Worm (Caenorhabditis elegans) whole organism, L4/young adult: Measurements from ENCODE around the gene rps-14.

Source experiments
- W03F9.2 ChIP-seq: fragments of 150-350 bp; optimal IDR thresholded peaks from 2 replicates; lab custom pipeline; 2014; ENCODE audit warnings: missing biosample characterization, missing genetic modification characterization
- dao-5 ChIP-seq: sonication (generic microtip); optimal IDR thresholded peaks from 2 replicates; lab custom pipeline; 2016; ENCODE audit warnings: missing genotype, missing genetic modification characterization, moderate library complexity, missing compliant biosample characterization
- him-1 ChIP-seq: sonication (generic microtip); optimal IDR thresholded peaks from 2 replicates; lab custom pipeline; 2016; ENCODE audit warnings: missing genotype, missing genetic modification reagents, missing genetic modification characterization, missing compliant biosample characterization

Gene rps-14

DNA sequence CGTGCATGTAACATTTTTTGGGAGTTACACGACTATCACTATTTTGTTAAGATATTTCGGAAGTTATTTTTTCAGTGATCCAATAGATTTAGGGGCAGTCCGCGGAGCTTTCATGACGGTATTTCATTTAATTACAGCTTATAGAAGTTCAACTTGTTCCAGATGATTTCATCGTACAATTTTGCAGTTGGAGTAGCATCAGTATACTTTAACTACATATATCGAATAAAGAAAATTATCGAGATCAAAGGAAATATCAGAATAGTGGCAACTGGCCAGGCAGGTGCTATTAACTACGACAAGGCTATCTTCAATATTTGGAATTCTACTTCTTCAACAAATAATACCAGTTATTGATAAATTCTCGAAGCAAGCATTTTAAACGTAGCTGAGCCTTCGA lies 891 bp downstream of the rps-14 start:
- TF ChIP-seq W03F9.2 (tag; lab: Kevin White, UChicago) = no peak
- TF ChIP-seq him-1 (tag; lab: Kevin White, UChicago) = no peak
- no peak for TF ChIP-seq dao-5 (tag; lab: Kevin White, UChicago)

DNA sequence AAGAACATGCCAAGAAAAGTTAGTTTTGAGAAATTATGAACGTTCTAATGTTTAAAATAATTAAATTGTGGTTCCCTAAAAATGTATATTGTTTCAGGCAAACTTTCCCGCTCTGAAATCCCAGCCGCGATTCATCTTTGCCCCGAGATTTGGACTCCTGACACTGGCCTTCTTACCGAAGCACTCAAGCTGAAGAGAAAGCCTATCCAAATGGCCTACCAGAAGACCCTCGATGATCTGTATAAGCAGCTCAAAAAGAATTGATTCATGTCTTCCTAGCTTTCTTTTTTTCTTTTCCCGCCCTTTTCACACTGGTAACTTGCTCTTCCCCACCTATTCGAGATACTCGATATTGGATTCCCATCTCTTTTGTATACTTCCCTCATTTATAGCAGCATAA lies 9.3 kb downstream of the rps-14 start:
- TF ChIP-seq him-1 (tag; lab: Kevin White, UChicago) (no peak), dao-5 (tag; lab: Kevin White, UChicago) (no peak), W03F9.2 (tag; lab: Kevin White, UChicago) (no peak)

DNA sequence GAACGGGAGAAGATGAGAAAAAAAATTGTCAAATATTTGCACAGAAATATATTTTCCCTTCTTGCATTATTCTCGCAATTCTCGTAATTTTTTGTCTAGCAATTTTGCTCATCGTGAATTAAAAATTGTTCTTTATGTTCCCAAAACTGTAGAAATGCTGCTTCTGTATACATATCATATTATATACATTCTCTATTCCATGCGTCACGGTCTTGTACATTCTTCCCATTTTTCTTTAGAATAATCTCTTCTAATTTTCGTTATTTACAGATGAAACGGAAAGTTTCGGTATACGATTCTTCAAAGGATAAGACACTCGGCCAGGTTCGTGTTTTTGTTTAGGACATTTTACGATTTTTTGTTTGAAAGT lies 11.8 kb downstream of the rps-14 start, which contains the start of gene acs-4:
Gene acs-4, plus strand, starts transcription at position 271 of the 370 bp plus-strand sequence.
- no peak for TF ChIP-seq him-1 (tag; lab: Kevin White, UChicago)
- no peak for TF ChIP-seq dao-5 (tag; lab: Kevin White, UChicago)
- TF ChIP-seq W03F9.2 (tag; lab: Kevin White, UChicago) = no peak

DNA sequence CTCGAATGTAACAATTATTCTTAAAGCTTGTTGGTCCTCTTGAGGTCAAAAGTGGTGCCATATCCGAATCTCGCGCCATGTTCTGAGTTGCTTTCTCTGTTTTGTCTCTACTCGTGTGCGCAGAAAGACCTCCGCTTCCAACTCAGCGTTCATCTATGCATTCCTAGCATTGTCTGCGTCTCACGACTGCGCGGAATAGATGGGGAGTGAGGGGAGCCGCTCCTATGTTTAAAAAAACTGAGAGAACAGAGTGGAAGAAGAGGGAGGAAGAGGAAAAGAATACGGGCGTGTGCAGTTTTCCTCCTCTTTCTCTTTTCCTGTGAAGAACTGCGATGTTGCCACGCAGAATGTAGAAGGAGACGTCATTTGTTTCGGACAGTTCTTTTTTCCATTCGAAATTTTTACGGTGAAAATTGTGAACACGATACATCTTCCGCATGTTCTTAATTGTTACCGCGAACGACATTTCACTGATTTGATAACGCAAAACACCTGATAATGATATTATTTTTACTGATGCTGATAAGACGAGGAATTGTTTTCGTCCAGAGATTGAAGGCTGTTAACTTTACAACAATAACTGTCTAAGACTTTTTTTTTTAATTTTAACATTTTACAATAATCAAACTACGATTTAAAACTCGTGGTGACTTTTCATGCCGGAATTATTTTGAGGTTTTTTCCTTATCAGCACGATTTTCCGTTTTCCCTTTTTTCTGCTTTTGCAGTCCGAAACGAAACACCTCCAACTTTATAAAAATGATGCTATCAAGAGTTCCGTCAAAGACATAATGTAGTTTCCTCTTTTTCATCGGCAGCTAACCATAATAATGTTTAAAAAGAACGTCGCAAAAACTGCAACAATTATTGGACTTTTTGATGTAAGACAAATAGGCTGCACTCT lies 12.5 kb downstream of the rps-14 start:
- TF ChIP-seq dao-5 (tag; lab: Kevin White, UChicago) (no peak), him-1 (tag; lab: Kevin White, UChicago) (peak; percentile 59), W03F9.2 (tag; lab: Kevin White, UChicago) (no peak)

DNA sequence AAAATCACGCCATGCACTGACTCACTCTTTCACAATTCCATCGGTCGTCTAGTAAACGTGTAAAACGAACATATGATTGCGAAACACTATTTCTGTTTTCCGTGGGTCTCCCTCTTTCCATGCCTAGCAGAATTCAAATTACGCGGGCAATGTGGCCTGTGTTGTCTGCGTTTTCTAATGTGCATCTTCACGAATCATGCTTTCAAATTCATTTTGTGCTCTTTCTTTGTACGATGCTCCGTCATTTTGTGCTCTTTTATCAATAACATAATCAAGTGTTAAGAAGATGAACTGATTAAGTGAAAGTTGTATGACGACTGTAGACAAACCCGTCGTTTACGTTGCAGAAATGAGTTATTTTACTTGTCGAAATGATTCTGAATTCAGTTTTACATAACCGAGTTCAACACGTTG lies 13.6 kb downstream of the rps-14 start:
- no peak for TF ChIP-seq him-1 (tag; lab: Kevin White, UChicago)

DNA sequence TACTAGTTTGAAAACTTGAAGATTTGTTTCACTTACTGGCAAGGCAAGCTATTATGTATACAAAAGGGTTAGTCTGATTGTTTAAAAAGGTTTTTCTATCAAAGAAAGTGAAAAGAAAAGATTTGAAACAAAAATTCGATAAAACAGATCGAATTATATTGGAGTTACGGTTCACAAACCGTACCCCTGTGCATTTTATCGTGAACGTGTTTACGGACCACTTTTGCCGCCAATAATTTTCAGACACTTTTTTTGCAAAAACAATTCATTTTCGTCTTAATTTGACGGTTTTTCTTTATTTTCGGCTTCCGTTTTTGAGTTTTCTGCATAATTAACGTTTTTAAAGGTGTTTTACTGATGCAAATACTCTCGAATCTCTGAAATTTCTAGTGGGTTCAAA lies 14.1 kb downstream of the rps-14 start:
- TF ChIP-seq W03F9.2 (tag; lab: Kevin White, UChicago) (no peak), him-1 (tag; lab: Kevin White, UChicago) (no peak), dao-5 (tag; lab: Kevin White, UChicago) (no peak)

DNA sequence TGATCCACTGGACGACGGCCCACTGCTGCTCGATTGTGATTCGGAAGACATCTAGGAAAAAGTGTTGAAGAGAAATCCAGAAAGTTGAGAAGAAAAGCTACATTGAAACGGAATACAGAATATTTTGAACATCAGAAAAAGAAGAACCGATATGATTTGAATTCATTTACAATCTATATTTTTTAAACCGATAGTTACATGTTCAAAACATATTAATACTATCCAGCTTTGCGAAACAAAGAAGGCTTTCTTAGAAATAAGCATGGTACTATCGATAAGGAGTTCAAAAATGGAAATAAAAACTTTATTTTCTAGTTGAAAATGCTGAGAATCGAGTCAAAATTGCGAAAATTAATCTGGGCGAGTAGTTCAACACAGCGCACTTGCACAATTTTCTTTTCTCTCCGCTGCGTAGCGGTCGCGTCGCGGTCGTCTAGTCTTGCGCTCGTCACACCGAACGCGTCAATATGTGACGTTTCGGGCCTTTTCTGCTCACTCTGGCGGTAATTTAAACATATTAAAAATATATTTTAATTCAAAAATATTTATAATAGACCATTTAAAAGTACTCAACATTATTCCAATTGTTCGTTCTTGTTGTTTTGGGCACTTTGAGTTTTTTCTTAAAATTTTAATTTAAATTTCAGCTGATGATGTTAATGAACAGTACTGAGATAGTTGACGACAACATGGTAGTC lies 17.2 kb downstream of the rps-14 start, which contains the start of the genes syf-2 and K04G7.1:
Gene syf-2, minus strand, starts transcription at position 51 of the 698 bp plus-strand sequence.
Gene K04G7.1, plus strand, starts transcription at position 648 of the 698 bp plus-strand sequence.
- TF ChIP-seq W03F9.2 (tag; lab: Kevin White, UChicago) (peak; percentile 95), him-1 (tag; lab: Kevin White, UChicago) (peak; percentile 75), dao-5 (tag; lab: Kevin White, UChicago) (no peak)

DNA sequence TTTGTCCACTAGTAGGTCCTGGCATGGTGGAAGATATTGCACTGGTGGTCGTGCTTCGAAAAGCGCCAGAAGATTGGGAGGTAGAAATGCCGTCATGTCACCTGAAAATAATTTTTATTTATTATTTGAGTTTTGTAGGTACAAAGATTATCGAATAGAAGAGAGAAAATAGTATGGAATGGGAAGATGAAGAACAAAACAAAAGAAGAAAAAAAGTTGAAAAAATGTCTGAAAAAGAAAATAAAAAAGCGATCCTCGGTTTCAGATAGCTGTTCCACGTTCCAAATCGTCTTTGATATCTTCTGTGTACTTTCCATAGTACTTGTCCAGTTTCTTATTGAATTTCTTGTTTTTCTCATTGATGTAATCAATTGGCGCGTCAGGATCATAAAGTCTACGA lies 18.3 kb downstream of the rps-14 start, which contains the start of gene rnp-7:
Gene rnp-7, minus strand, starts transcription at position 101 of the 400 bp plus-strand sequence.
- TF ChIP-seq dao-5 (tag; lab: Kevin White, UChicago) = no peak
- TF ChIP-seq W03F9.2 (tag; lab: Kevin White, UChicago) = no peak
- no peak for TF ChIP-seq him-1 (tag; lab: Kevin White, UChicago)

DNA sequence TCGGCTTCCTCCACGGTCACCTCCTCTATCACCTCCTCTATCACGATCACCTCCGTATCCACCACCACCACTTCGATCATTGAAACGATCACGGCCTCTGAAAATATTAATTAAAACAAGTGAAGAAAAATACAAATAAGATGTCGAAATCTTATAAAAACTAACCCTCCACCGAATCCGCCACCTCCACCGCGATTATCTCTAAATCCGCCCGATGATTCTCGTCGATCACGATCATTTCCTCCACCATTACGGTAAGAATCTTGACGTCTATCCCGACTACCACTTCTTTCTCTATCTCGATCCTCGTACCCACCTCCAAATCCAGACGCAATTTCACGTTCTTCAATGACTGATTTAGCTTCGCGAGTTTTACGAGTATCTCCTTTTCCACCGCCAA lies 20.1 kb downstream of the rps-14 start:
- TF ChIP-seq dao-5 (tag; lab: Kevin White, UChicago) (no peak), him-1 (tag; lab: Kevin White, UChicago) (no peak), W03F9.2 (tag; lab: Kevin White, UChicago) (no peak)

DNA sequence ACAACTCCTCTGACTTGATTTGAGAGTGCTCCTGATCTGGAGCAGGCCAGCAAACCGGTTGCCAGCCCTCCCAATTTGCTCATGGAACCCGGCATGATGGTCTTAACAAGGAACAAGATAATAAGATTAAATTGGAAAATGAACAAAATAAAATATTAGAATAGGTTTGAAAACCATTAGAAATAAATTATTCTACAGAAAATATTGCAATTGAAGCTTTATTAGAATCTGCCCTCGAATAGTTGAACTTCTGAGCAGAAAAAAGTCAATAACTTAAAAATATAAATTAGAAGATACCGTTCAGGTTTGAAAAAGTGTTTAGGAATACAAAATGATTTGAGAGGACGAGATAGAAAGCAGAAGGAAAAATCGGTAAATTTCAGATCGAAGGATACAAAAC lies 20.7 kb downstream of the rps-14 start, which contains the start of gene nuo-4:
Gene nuo-4, minus strand, starts transcription at position 101 of the 400 bp plus-strand sequence.
- TF ChIP-seq dao-5 (tag; lab: Kevin White, UChicago) (no peak), W03F9.2 (tag; lab: Kevin White, UChicago) (no peak), him-1 (tag; lab: Kevin White, UChicago) (no peak)

DNA sequence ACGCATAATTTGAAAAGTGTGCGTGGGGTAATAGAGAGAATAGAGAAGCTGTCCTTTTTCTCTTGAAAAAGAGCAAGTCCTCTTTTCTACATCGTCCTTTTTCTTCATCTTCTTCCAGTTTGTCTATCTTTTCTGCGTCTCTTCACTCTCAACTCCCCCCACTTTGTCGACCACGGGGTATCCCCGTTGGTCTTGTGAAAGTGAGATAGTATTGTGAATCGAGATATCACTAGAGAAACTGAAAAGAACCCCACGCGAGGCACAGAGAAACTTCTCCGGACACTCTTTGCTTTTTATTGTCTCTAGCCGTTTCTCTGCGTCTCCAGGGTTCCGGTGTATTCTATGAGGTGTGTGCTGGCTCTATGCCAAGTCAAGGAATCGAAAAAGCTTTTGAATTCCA lies 23.8 kb downstream of the rps-14 start:
- TF ChIP-seq him-1 (tag; lab: Kevin White, UChicago) = peak; percentile 88
- no peak for TF ChIP-seq dao-5 (tag; lab: Kevin White, UChicago)
- peak; percentile 51 for TF ChIP-seq W03F9.2 (tag; lab: Kevin White, UChicago)

DNA sequence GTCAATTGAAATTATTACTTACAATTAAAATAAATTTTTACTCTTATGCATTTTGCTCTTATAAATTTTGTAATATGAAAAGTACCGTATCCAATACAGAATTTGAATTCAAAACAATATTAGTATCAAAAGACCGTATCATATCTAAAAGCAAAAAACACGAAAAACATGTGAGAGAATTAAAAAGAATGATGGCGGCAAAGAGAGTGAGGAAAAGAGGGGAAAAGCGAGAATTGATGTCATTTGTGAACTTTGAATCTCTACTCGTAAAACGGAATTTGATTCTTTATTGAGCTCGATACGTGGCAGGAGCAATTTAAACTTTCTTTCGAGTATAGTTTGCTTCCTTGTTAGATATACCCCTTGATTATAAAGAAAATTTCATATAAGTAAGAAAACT lies 24.9 kb downstream of the rps-14 start:
- TF ChIP-seq dao-5 (tag; lab: Kevin White, UChicago) (no peak), W03F9.2 (tag; lab: Kevin White, UChicago) (no peak), him-1 (tag; lab: Kevin White, UChicago) (no peak)

DNA sequence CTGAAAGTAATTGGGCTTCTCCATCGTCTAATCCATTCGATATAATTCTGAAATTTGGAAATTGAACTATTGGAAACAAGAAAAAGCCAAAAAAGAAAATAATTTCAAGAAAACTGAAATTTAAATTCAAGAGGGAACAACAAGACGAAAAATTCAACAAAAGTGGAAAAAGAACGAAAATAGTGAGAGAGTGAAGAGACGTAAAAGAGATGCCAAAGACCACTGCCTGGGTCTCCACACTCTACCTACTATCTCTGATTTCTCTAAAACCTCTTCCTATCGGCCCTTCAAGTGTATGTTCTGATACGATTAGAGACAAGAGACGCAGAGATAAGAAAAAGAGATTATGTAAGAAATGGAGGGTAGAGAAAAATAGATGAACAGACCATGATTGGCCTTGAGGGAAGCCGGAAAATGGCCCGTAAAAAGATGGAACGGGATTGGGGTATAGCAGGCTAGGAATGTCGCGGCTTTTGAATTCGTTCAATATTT lies 25.6 kb downstream of the rps-14 start, which contains the start of gene ogt-1:
Gene ogt-1, minus strand, starts transcription at position 51 of the 492 bp plus-strand sequence.
- peak; percentile 26 for TF ChIP-seq him-1 (tag; lab: Kevin White, UChicago)
- peak; percentile 74 for TF ChIP-seq W03F9.2 (tag; lab: Kevin White, UChicago)
- no peak for TF ChIP-seq dao-5 (tag; lab: Kevin White, UChicago)
